Worm (Caenorhabditis elegans): ENCODE results near the gene tag-18.

ce11 chrX:3758399-3758798 is 24.6 kb upstream of the tag-18 start, which contains the start of gene T14G12.12:
- TF ChIP-seq pag-3 (tag; optimal IDR thresholded peaks at IDR 0.05; ENCODE audit: borderline replicate concordance, insufficient read depth) (no peak), mep-1 (tag; optimal IDR thresholded peaks at IDR 0.05) (no peak), nhr-19 (GFP tag; conservative IDR thresholded peaks at IDR 0.05) (no peak), nhr-237 (tag; optimal IDR thresholded peaks at IDR 0.05) (no peak)

Data from whole organism, L1 larva.